Worm (Caenorhabditis elegans) whole organism, young adult: ENCODE data around the gene R03H10.5.
"Not testable (repeated sequence)": the region's sequence is repeated elsewhere in the genome, so short reads cannot be mapped to it uniquely, and the experiment has no call there.

Experiments
- B0035.1 ChIP-seq: sonication (generic microtip); optimal IDR thresholded peaks from 2 replicates; lab custom pipeline; 2016; ENCODE audit warnings: missing genetic modification characterization, mild to moderate bottlenecking, missing compliant biosample characterization, missing genotype, missing genetic modification reagents
- B0261.1 ChIP-seq: sonication (generic microtip); optimal IDR thresholded peaks from 2 replicates; lab custom pipeline; 2016; ENCODE audit warnings: mild to moderate bottlenecking, missing genetic modification characterization, moderate library complexity, missing compliant biosample characterization
- F33H1.4 ChIP-seq: fragments of 200-800 bp; sonication (Bioruptor generic); IDR thresholded peaks from 2 replicates; pipeline ENCODE4 v1.3.6; 2022; ENCODE audit warnings: missing genetic modification reagents, missing genetic modification characterization, missing compliant biosample characterization
- F39B2.1 ChIP-seq: fragments of 200-800 bp; sonication (Bioruptor generic); IDR thresholded peaks from 2 replicates; pipeline ENCODE4 v1.3.6; 2022; ENCODE audit warnings: missing genetic modification reagents, missing genetic modification characterization, missing compliant biosample characterization
- K11D2.4 ChIP-seq: fragments of 200-800 bp; sonication (Bioruptor generic); IDR thresholded peaks from 2 replicates; pipeline ENCODE4 v1.3.6; 2022; ENCODE audit warnings: missing genetic modification reagents, missing genetic modification characterization, missing compliant biosample characterization
- K12H6.12 ChIP-seq: fragments of 200-800 bp; sonication (Bioruptor generic); optimal IDR thresholded peaks from 2 replicates; lab custom pipeline; 2018; ENCODE audit warnings: mild to moderate bottlenecking, missing genetic modification characterization, missing compliant biosample characterization
- T07F8.4 ChIP-seq: sonication (generic microtip); optimal IDR thresholded peaks from 2 replicates; lab custom pipeline; 2016; ENCODE audit warnings: mild to moderate bottlenecking, missing genetic modification characterization, moderate library complexity, missing compliant biosample characterization
- Y53G8AR.9 ChIP-seq: fragments of 200-800 bp; sonication (Bioruptor generic); conservative IDR thresholded peaks from 2 replicates; pipeline ENCODE4 v1.3.6; 2022; ENCODE audit warnings: missing genetic modification reagents, missing genetic modification characterization, missing compliant biosample characterization
- akir-1 ChIP-seq: fragments of 200-800 bp; sonication (Bioruptor generic); optimal IDR thresholded peaks from 2 replicates; lab custom pipeline; 2018; ENCODE audit warnings: mild to moderate bottlenecking, missing genetic modification characterization, moderate library complexity, missing compliant biosample characterization
- aptf-2 ChIP-seq: fragments of 200-800 bp; sonication (Bioruptor generic); conservative IDR thresholded peaks from 2 replicates; pipeline ENCODE4 v1.3.6; 2022; ENCODE audit warnings: missing genetic modification reagents, missing genetic modification characterization, missing compliant biosample characterization
- aptf-3 ChIP-seq: fragments of 200-800 bp; sonication (Bioruptor generic); IDR thresholded peaks from 2 replicates; pipeline ENCODE4 v1.3.6; 2022; ENCODE audit warnings: missing genetic modification characterization, missing compliant biosample characterization
- atf-7 ChIP-seq: sonication (generic microtip); optimal IDR thresholded peaks from 2 replicates; lab custom pipeline; 2017; ENCODE audit warnings: mild to moderate bottlenecking, missing genetic modification characterization, missing compliant biosample characterization
- attf-3 ChIP-seq: fragments of 200-800 bp; sonication (Bioruptor generic); conservative IDR thresholded peaks from 2 replicates; pipeline ENCODE4 v1.3.6; 2022; ENCODE audit warnings: missing genetic modification reagents, missing genetic modification characterization, missing compliant biosample characterization
- cebp-1 ChIP-seq, 2 experiments: fragments of 200-800 bp in 1 of 2; sonication (Bioruptor generic) in 1 of 2; sonication (generic microtip) in 1 of 2; IDR thresholded peaks in 1 of 2; optimal IDR thresholded peaks in 1 of 2; 2 replicates each; pipeline versions ENCODE4 v1.3.6 to Lab custom; 2017 to 2022; ENCODE audit warnings: missing compliant biosample characterization in 2 of 2, missing genetic modification characterization in 2 of 2, mild to moderate bottlenecking in 1 of 2, missing genetic modification reagents in 1 of 2, moderate library complexity in 1 of 2
- ceh-58 ChIP-seq: fragments of 200-800 bp; sonication (Bioruptor generic); IDR thresholded peaks from 2 replicates; pipeline ENCODE4 v1.3.6; 2022; ENCODE audit warnings: missing genetic modification characterization, missing compliant biosample characterization
- efl-1 ChIP-seq: fragments of 150-350 bp; optimal IDR thresholded peaks from 2 replicates; lab custom pipeline; 2014; ENCODE audit warnings: missing biosample characterization, missing genetic modification reagents, missing genetic modification characterization
- egl-44 ChIP-seq: fragments of 200-800 bp; sonication (Bioruptor generic); IDR thresholded peaks from 2 replicates; pipeline ENCODE4 v1.3.6; 2022; ENCODE audit warnings: missing genetic modification reagents, missing genetic modification characterization, missing compliant biosample characterization
- fkh-3 ChIP-seq: sonication (generic microtip); optimal IDR thresholded peaks from 2 replicates; lab custom pipeline; 2016; ENCODE audit warnings: mild to moderate bottlenecking, missing genetic modification characterization, missing compliant biosample characterization
- hmg-20 ChIP-seq: fragments of 200-800 bp; sonication (Bioruptor generic); IDR thresholded peaks from 2 replicates; pipeline ENCODE4 v1.3.6; 2022; ENCODE audit warnings: missing genetic modification reagents, missing genetic modification characterization, missing compliant biosample characterization
- lag-1 ChIP-seq: fragments of 200-800 bp; sonication (Bioruptor generic); IDR thresholded peaks from 2 replicates; pipeline ENCODE4 v1.3.6; 2022; ENCODE audit warnings: missing genetic modification reagents, missing genetic modification characterization, missing compliant biosample characterization
- lin-35 ChIP-seq, 3 experiments: fragments of 150-350 bp in 2 of 3; sonication (generic microtip) in 1 of 3; optimal IDR thresholded peaks; 2 replicates each; lab custom pipeline; 2014 to 2018; ENCODE audit warnings: missing biosample characterization in 3 of 3, missing genetic modification characterization in 3 of 3, missing genetic modification reagents in 3 of 3
- lin-40 ChIP-seq: sonication (generic microtip); optimal IDR thresholded peaks from 2 replicates; lab custom pipeline; 2016; ENCODE audit warnings: missing genetic modification characterization, mild to moderate bottlenecking, missing compliant biosample characterization, missing genotype, missing genetic modification reagents
- mel-28 ChIP-seq: sonication (generic microtip); optimal IDR thresholded peaks from 2 replicates; lab custom pipeline; 2016; ENCODE audit warnings: borderline replicate concordance, mild to moderate bottlenecking, missing genetic modification characterization, missing compliant biosample characterization
- nfya-1 ChIP-seq: sonication (generic microtip); optimal IDR thresholded peaks from 2 replicates; lab custom pipeline; 2017; ENCODE audit warnings: antibody characterized with exemption, missing compliant biosample characterization, missing genetic modification characterization, borderline replicate concordance; ENCODE audit not compliant: insufficient read depth
- nfyb-1 ChIP-seq: fragments of 200-800 bp; sonication (Bioruptor generic); IDR thresholded peaks from 2 replicates; pipeline ENCODE4 v1.3.6; 2022; ENCODE audit warnings: missing genetic modification reagents, missing genetic modification characterization, missing compliant biosample characterization
- repo-1 ChIP-seq: sonication (generic microtip); optimal IDR thresholded peaks from 2 replicates; lab custom pipeline; 2017; ENCODE audit warnings: mild to moderate bottlenecking, missing genetic modification characterization, missing compliant biosample characterization
- snpc-1.1 ChIP-seq: sonication (generic microtip); optimal IDR thresholded peaks from 2 replicates; lab custom pipeline; 2017; ENCODE audit warnings: missing genetic modification characterization, mild to moderate bottlenecking, missing compliant biosample characterization, antibody characterized with exemption, moderate library complexity, missing genotype, missing genetic modification reagents; ENCODE audit not compliant: insufficient read depth
- zim-3 ChIP-seq: sonication (generic microtip); optimal IDR thresholded peaks from 2 replicates; lab custom pipeline; 2017; ENCODE audit warnings: mild to moderate bottlenecking, missing genetic modification characterization, moderate library complexity, missing compliant biosample characterization
- ztf-18 ChIP-seq: sonication (generic microtip); optimal IDR thresholded peaks from 2 replicates; lab custom pipeline; 2016; ENCODE audit warnings: missing genotype, mild to moderate bottlenecking, missing genetic modification characterization, missing compliant biosample characterization
- ztf-3 ChIP-seq: fragments of 200-800 bp; sonication (Bioruptor generic); optimal IDR thresholded peaks from 2 replicates; lab custom pipeline; 2018; ENCODE audit warnings: mild to moderate bottlenecking, missing genetic modification characterization, missing compliant biosample characterization

R03H10.5 gene

DNA sequence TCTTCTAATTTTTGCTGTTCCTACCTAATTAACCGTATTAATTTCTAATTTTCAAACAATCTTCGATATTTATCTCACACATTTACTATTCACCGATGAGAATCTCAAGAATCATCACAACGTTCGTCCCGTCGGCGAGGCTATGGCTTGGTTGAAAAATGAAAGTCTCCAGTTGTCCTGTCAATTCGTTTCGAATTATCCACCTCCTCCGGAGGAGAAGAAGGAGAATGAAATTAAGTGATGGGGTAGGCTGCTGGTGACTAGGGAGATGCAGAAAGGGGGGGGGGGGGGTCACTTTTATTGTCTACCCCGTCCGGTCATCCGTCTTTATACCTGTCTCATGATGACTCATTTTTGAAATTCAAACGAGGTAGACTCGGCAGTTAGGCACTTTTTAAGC lies 17.5 kb downstream of the R03H10.5 start:
- no peak for TF ChIP-seq Y53G8AR.9 (GFP tag; lab: Robert Waterston, UW)

ce11 chrII:4151499-4152132 lies 18.8 kb downstream of the R03H10.5 start:
- TF ChIP-seq hmg-20 (no peak), ceh-58 (GFP tag; lab: Robert Waterston, UW) (no peak), lin-35 (GFP tag; optimal IDR thresholded peaks at IDR 0.05; lab: Kevin White, UChicago) (no peak), efl-1 (GFP tag; lab: Kevin White, UChicago) (no peak), T07F8.4 (no peak), atf-7 (tag; lab: Kevin White, UChicago) (no peak), nfyb-1 (GFP tag; lab: Robert Waterston, UW) (no peak), aptf-3 (GFP tag; lab: Robert Waterston, UW) (no peak), lag-1 (GFP tag; lab: Robert Waterston, UW) (no peak), repo-1 (tag; lab: Kevin White, UChicago) (no peak), F33H1.4 (no peak)

ce11 chrII:4150211-4150610 lies 20.2 kb downstream of the R03H10.5 start:
- TF ChIP-seq aptf-2 (GFP tag; lab: Robert Waterston, UW), result no peak
- no peak for TF ChIP-seq lag-1 (GFP tag; lab: Robert Waterston, UW)
- TF ChIP-seq T07F8.4, result no peak
- no peak for TF ChIP-seq K11D2.4
- no peak for TF ChIP-seq B0261.1 (tag; lab: Kevin White, UChicago)
- no peak for TF ChIP-seq B0035.1
- no peak for TF ChIP-seq K12H6.12 (tag; lab: Kevin White, UChicago)
- TF ChIP-seq ztf-3 (GFP tag; lab: Kevin White, UChicago), result no peak
- no peak for TF ChIP-seq mel-28 (tag; lab: Kevin White, UChicago)
- TF ChIP-seq akir-1 (GFP tag; lab: Kevin White, UChicago), result no peak
- TF ChIP-seq ztf-18 (tag; lab: Kevin White, UChicago), result no peak

DNA sequence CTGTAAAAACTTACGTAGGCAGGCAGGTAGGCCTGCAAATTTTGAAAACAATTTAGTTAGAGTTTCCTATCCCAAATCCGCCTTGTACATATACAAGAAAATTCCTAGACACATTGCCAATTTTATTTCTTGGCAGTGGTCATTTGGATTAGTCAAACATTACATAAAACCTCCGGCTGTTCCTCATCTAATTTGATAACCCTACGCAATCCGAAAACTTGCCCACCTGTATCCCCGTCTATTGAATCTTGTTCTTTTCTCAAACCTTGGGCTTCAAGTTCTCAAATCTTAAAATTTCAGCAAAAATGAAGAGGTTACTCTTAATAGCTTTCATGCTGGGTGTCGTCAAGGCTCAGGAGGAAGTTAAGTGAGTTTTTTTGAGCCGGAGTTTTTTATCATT lies 24.4 kb downstream of the R03H10.5 start, which contains the start of gene F56D3.1:
Gene F56D3.1, plus strand, starts transcription at position 301 of the 400 bp plus-strand sequence.
- TF ChIP-seq nfya-1 (tag; lab: Kevin White, UChicago) (no peak), lin-40 (no peak), F39B2.1 (no peak), fkh-3 (no peak), efl-1 (GFP tag; lab: Kevin White, UChicago) (no peak), cebp-1 (GFP tag; IDR thresholded peaks at IDR 0.05; lab: Robert Waterston, UW) (no peak), cebp-1 (tag; optimal IDR thresholded peaks at IDR 0.05; lab: Kevin White, UChicago) (no peak), egl-44 (GFP tag; lab: Robert Waterston, UW) (no peak), zim-3 (no peak)

- not testable (repeated sequence) for TF ChIP-seq lag-1 (GFP tag; lab: Robert Waterston, UW); attf-3 (GFP tag; lab: Robert Waterston, UW); snpc-1.1 (tag; lab: Kevin White, UChicago)
Measured at ce11 chrII:4135259-4135658, 35.1 kb downstream of the R03H10.5 start, which contains the start of gene ast-1. TSS of gene ast-1 (minus strand) at chrII:4135359.
